Worm (Caenorhabditis elegans): ENCODE data around the gene K08D9.10.

DNA sequence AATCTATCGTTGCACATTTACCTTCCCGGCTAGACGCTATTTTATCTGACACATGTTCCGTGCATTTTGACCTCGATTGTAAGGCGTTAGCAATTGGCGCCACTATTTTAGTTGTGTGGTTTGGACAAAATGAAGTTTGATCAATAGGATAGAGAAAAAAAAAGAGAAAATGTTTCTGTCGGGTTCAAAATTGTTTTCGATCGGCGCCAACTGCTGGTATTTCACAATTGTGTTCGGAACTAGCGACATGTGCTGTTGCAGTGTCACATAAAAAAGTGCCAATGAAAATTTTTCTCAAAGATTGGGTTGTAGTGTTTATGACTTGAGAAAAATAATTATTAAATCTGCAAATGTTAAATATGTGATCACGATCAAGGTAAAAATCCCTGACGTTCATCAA is 48.4 kb downstream of the K08D9.10 start:
- no peak for TF ChIP-seq T22C8.4 (GFP tag; IDR thresholded peaks at IDR 0.05)
- TF ChIP-seq ztf-29 (GFP tag; IDR thresholded peaks at IDR 0.05), result no peak
- TF ChIP-seq cog-1 (tag; optimal IDR thresholded peaks at IDR 0.05), result no peak
- no peak for TF ChIP-seq ref-1 (GFP tag; conservative IDR thresholded peaks at IDR 0.05)
- TF ChIP-seq flt-1 (GFP tag; IDR thresholded peaks at IDR 0.05), result no peak
- TF ChIP-seq med-1 (GFP tag; optimal IDR thresholded peaks at IDR 0.05; ENCODE audit: insufficient read depth), result no peak

Data from whole organism, midembryonic.